Worm (Caenorhabditis elegans) whole organism, early embryonic: Measurements from ENCODE around the gene C37C3.1.

Experiments used
- ama-1 ChIP-seq: fragments of 150-350 bp; optimal IDR thresholded peaks from 2 replicates; lab custom pipeline; 2014
- ceh-36 ChIP-seq: sonication (generic microtip); optimal IDR thresholded peaks from 2 replicates; lab custom pipeline; 2016; ENCODE audit warnings: missing genetic modification characterization, inconsistent platforms, missing compliant biosample characterization
- flt-1 ChIP-seq: fragments of 200-800 bp; sonication (Bioruptor generic); IDR thresholded peaks from 2 replicates; pipeline ENCODE4 v1.3.6; 2022; ENCODE audit warnings: missing genetic modification characterization, missing compliant biosample characterization
- tbx-37 ChIP-seq: fragments of 200-800 bp; sonication (Bioruptor generic); conservative IDR thresholded peaks from 2 replicates; pipeline ENCODE4 v1.3.6; 2022; ENCODE audit warnings: missing genetic modification reagents, missing genetic modification characterization, missing compliant biosample characterization
- tra-4 ChIP-seq: sonication (generic microtip); optimal IDR thresholded peaks from 2 replicates; lab custom pipeline; 2017; ENCODE audit warnings: missing genetic modification characterization, missing compliant biosample characterization

DNA sequence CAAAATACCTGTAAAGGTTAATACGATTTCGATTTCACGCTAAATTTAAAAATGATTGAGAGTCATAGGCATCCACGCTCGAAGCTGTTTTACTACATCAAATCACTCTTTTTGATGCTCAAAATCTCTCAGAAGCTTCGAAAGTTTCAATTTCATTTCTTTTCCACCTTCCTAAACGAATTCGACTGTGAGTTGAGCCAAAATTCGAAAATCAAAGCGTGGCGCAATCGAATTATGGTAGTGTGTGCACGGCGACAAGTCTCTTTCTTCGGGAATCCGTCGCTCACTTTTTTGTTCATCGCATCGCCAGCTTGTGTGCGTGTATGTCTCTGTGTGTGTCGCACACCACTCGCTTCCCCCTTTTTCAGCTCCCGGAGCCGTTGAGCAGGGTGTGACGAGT lies 15.2 kb downstream of the C37C3.1 start:
- TF ChIP-seq tra-4 (tag; lab: Kevin White, UChicago): no peak
- no peak for TF ChIP-seq tbx-37 (GFP tag; lab: Robert Waterston, UW)
- TF ChIP-seq flt-1 (GFP tag; lab: Robert Waterston, UW): no peak
- no peak for TF ChIP-seq ceh-36 (tag; lab: Kevin White, UChicago)
- TF ChIP-seq ama-1 (lab: Kevin White, UChicago): no peak
